Worm (Caenorhabditis elegans) whole organism, L1 larva: ENCODE measurements around the gene C07A4.2.
A peak's percentile ranks its signal among the peaks of the same experiment; 100 is the strongest.

ENCODE experiments used
- C04F5.9 ChIP-seq: sonication (generic microtip); optimal IDR thresholded peaks from 2 replicates; lab custom pipeline; 2016; ENCODE audit warnings: missing genetic modification characterization, missing compliant biosample characterization
- C16A3.4 ChIP-seq: fragments of 150-350 bp; optimal IDR thresholded peaks from 2 replicates; lab custom pipeline; 2014; ENCODE audit warnings: missing biosample characterization, missing genetic modification characterization
- F16B12.6 ChIP-seq: fragments of 150-350 bp; optimal IDR thresholded peaks from 2 replicates; lab custom pipeline; 2014; ENCODE audit warnings: missing biosample characterization, missing genetic modification characterization
- Y116A8C.19 ChIP-seq: sonication (generic microtip); optimal IDR thresholded peaks from 2 replicates; lab custom pipeline; 2016; ENCODE audit warnings: missing compliant biosample characterization, missing genetic modification characterization, borderline replicate concordance
- alr-1 ChIP-seq: fragments of 200-800 bp; sonication (Bioruptor generic); optimal IDR thresholded peaks from 2 replicates; lab custom pipeline; 2018; ENCODE audit warnings: borderline replicate concordance, mild to moderate bottlenecking, missing genetic modification characterization, missing compliant biosample characterization
- aly-2 ChIP-seq: fragments of 150-350 bp; optimal IDR thresholded peaks from 2 replicates; lab custom pipeline; 2014; ENCODE audit warnings: missing biosample characterization, missing genetic modification characterization
- ama-1 ChIP-seq: fragments of 150-350 bp; optimal IDR thresholded peaks from 2 replicates; lab custom pipeline; 2014
- blmp-1 ChIP-seq: fragments of 150-350 bp; optimal IDR thresholded peaks from 2 replicates; lab custom pipeline; 2014; ENCODE audit warnings: missing biosample characterization, missing genetic modification characterization
- ceh-63 ChIP-seq: fragments of 200-800 bp; sonication (Bioruptor generic); optimal IDR thresholded peaks from 2 replicates; lab custom pipeline; 2018; ENCODE audit warnings: mild to moderate bottlenecking, missing genetic modification characterization, missing compliant biosample characterization
- ceh-8 ChIP-seq: fragments of 200-800 bp; sonication (Bioruptor generic); optimal IDR thresholded peaks from 2 replicates; lab custom pipeline; 2018; ENCODE audit warnings: mild to moderate bottlenecking, missing genetic modification characterization, moderate library complexity, missing compliant biosample characterization
- ceh-82 ChIP-seq, 3 experiments: fragments of 150-350 bp in 1 of 3; sonication (generic microtip) in 2 of 3; optimal IDR thresholded peaks; 2 replicates each; lab custom pipeline; 2014 to 2017; ENCODE audit warnings: missing biosample characterization in 3 of 3, missing genetic modification characterization in 3 of 3
- dpl-1 ChIP-seq, 3 experiments: fragments of 150-350 bp in 2 of 3; sonication (generic microtip) in 1 of 3; optimal IDR thresholded peaks; 2 replicates each; lab custom pipeline; 2014 to 2017; ENCODE audit warnings: missing biosample characterization in 3 of 3, missing genetic modification characterization in 3 of 3, missing genetic modification reagents in 3 of 3
- dsc-1 ChIP-seq: sonication (generic microtip); optimal IDR thresholded peaks from 2 replicates; lab custom pipeline; 2016; ENCODE audit warnings: mild to moderate bottlenecking, missing genetic modification characterization, missing compliant biosample characterization
- efl-3 ChIP-seq: fragments of 200-800 bp; sonication (Bioruptor generic); optimal IDR thresholded peaks from 2 replicates; lab custom pipeline; 2018; ENCODE audit warnings: mild to moderate bottlenecking, missing genetic modification characterization, missing compliant biosample characterization
- egl-13 ChIP-seq: sonication (generic microtip); optimal IDR thresholded peaks from 2 replicates; lab custom pipeline; 2016; ENCODE audit warnings: missing genotype, missing genetic modification reagents, missing genetic modification characterization, missing compliant biosample characterization
- elt-2 ChIP-seq: sonication (generic microtip); optimal IDR thresholded peaks from 2 replicates; lab custom pipeline; 2016; ENCODE audit warnings: missing genetic modification characterization, mild to moderate bottlenecking, inconsistent platforms, missing compliant biosample characterization, missing genetic modification reagents
- elt-3 ChIP-seq, 6 experiments: fragments of 150-350 bp in 1 of 6; sonication (generic microtip); optimal IDR thresholded peaks; 2 replicates each; lab custom pipeline; 2017 to 2018; ENCODE audit warnings: missing biosample characterization in 6 of 6, missing genetic modification characterization in 6 of 6, inconsistent platforms in 1 of 6
- ets-5 ChIP-seq: fragments of 200-800 bp; sonication (Bioruptor generic); IDR thresholded peaks from 2 replicates; pipeline ENCODE4 v1.3.6; 2022; ENCODE audit warnings: missing genetic modification characterization, missing compliant biosample characterization
- fkh-10 ChIP-seq: sonication (generic microtip); optimal IDR thresholded peaks from 2 replicates; lab custom pipeline; 2017; ENCODE audit warnings: missing biosample characterization, missing genetic modification reagents, missing genetic modification characterization
- fkh-8 ChIP-seq: sonication (generic microtip); optimal IDR thresholded peaks from 2 replicates; lab custom pipeline; 2016; ENCODE audit warnings: mild to moderate bottlenecking, missing genetic modification characterization, missing compliant biosample characterization
- grh-1 ChIP-seq: fragments of 200-800 bp; sonication (Bioruptor generic); IDR thresholded peaks from 2 replicates; pipeline ENCODE4 v1.3.6; 2022; ENCODE audit warnings: missing genetic modification reagents, missing genetic modification characterization, missing compliant biosample characterization
- hlh-4 ChIP-seq: sonication (generic microtip); optimal IDR thresholded peaks from 2 replicates; lab custom pipeline; 2016; ENCODE audit warnings: mild to moderate bottlenecking, missing genetic modification characterization, missing compliant biosample characterization
- irx-1 ChIP-seq: sonication (generic microtip); optimal IDR thresholded peaks from 2 replicates; lab custom pipeline; 2016; ENCODE audit warnings: missing genetic modification characterization, missing compliant biosample characterization
- isw-1 ChIP-seq: fragments of 200-800 bp; sonication (Bioruptor generic); IDR thresholded peaks from 2 replicates; pipeline ENCODE4 v1.3.6; 2022; ENCODE audit warnings: missing genetic modification characterization, missing compliant biosample characterization
- lin-13 ChIP-seq: fragments of 150-350 bp; optimal IDR thresholded peaks from 2 replicates; lab custom pipeline; 2014; ENCODE audit warnings: missing biosample characterization, missing genetic modification reagents, missing genetic modification characterization
- lin-14 ChIP-seq: fragments of 200-800 bp; sonication (Bioruptor generic); optimal IDR thresholded peaks from 2 replicates; lab custom pipeline; 2018; ENCODE audit warnings: mild to moderate bottlenecking, missing genetic modification characterization, moderate library complexity, missing compliant biosample characterization
- lin-15B ChIP-seq: fragments of 150-350 bp; sonication (generic microtip); optimal IDR thresholded peaks from 3 replicates; lab custom pipeline; 2014; ENCODE audit warnings: missing biosample characterization, missing genetic modification characterization
- lin-35 ChIP-seq, 2 experiments: fragments of 150-350 bp; optimal IDR thresholded peaks; 2 replicates each; lab custom pipeline; 2014; ENCODE audit warnings: missing biosample characterization in 2 of 2, missing genetic modification characterization in 2 of 2, missing genetic modification reagents in 2 of 2
- lin-39 ChIP-seq: fragments of 150-350 bp; optimal IDR thresholded peaks from 2 replicates; lab custom pipeline; 2014; ENCODE audit warnings: missing biosample characterization, missing genetic modification reagents, missing genetic modification characterization
- lir-3 ChIP-seq: sonication (generic microtip); optimal IDR thresholded peaks from 2 replicates; lab custom pipeline; 2016; ENCODE audit warnings: mild to moderate bottlenecking, missing genetic modification characterization, moderate library complexity, missing compliant biosample characterization; ENCODE audit not compliant: poor library complexity
- mdl-1 ChIP-seq, 2 experiments: fragments of 150-350 bp; optimal IDR thresholded peaks; 2 replicates each; lab custom pipeline; 2014 to 2017; ENCODE audit warnings: missing biosample characterization in 2 of 2, missing genetic modification characterization in 2 of 2, inconsistent platforms in 1 of 2
- mef-2 ChIP-seq: fragments of 150-350 bp; optimal IDR thresholded peaks from 2 replicates; lab custom pipeline; 2014; ENCODE audit warnings: missing biosample characterization, missing genetic modification characterization
- nhr-11 ChIP-seq: fragments of 150-350 bp; optimal IDR thresholded peaks from 2 replicates; lab custom pipeline; 2014; ENCODE audit warnings: missing biosample characterization, missing genetic modification characterization
- nhr-12 ChIP-seq: sonication (generic microtip); optimal IDR thresholded peaks from 2 replicates; lab custom pipeline; 2017; ENCODE audit warnings: missing biosample characterization, missing genetic modification characterization
- nhr-20 ChIP-seq: sonication (generic microtip); optimal IDR thresholded peaks from 2 replicates; lab custom pipeline; 2016; ENCODE audit warnings: mild to moderate bottlenecking, missing genetic modification characterization, missing compliant biosample characterization
- nhr-76 ChIP-seq: sonication (generic microtip); optimal IDR thresholded peaks from 2 replicates; lab custom pipeline; 2017; ENCODE audit warnings: missing biosample characterization, missing genetic modification characterization
- nhr-77 ChIP-seq: fragments of 150-350 bp; optimal IDR thresholded peaks from 2 replicates; lab custom pipeline; 2014; ENCODE audit warnings: missing biosample characterization, missing genetic modification characterization
- nhr-84 ChIP-seq: sonication (generic microtip); optimal IDR thresholded peaks from 2 replicates; lab custom pipeline; 2017; ENCODE audit warnings: missing biosample characterization, missing genetic modification characterization
- nhr-85 ChIP-seq: sonication (generic microtip); peaks from one replicate; lab custom pipeline; 2016; ENCODE audit warnings: missing genetic modification characterization, inconsistent platforms, missing compliant biosample characterization
- nhr-90 ChIP-seq: sonication (generic microtip); optimal IDR thresholded peaks from 2 replicates; lab custom pipeline; 2016; ENCODE audit warnings: mild to moderate bottlenecking, missing genetic modification characterization, missing compliant biosample characterization; ENCODE audit not compliant: poor library complexity
- pqm-1 ChIP-seq: sonication (generic microtip); optimal IDR thresholded peaks from 3 replicates; lab custom pipeline; 2017; ENCODE audit warnings: missing biosample characterization, missing genetic modification characterization
- snpc-4 ChIP-seq: fragments of 150-350 bp; optimal IDR thresholded peaks from 2 replicates; lab custom pipeline; 2014; ENCODE audit warnings: missing biosample characterization, missing genetic modification characterization
- snu-23 ChIP-seq: sonication (generic microtip); optimal IDR thresholded peaks from 2 replicates; lab custom pipeline; 2016; ENCODE audit warnings: missing genetic modification characterization, missing compliant biosample characterization
- sptf-1 ChIP-seq: fragments of 150-350 bp; optimal IDR thresholded peaks from 2 replicates; lab custom pipeline; 2014; ENCODE audit warnings: missing biosample characterization, missing genetic modification characterization
- sup-37 ChIP-seq: fragments of 200-800 bp; sonication (Bioruptor generic); optimal IDR thresholded peaks from 2 replicates; lab custom pipeline; 2018; ENCODE audit warnings: mild to moderate bottlenecking, missing genetic modification characterization, missing compliant biosample characterization
- swsn-7 ChIP-seq: sonication (generic microtip); optimal IDR thresholded peaks from 2 replicates; lab custom pipeline; 2016; ENCODE audit warnings: missing genetic modification characterization, missing compliant biosample characterization
- tbx-2 ChIP-seq: sonication (generic microtip); optimal IDR thresholded peaks from 2 replicates; lab custom pipeline; 2016; ENCODE audit warnings: missing genetic modification characterization, missing compliant biosample characterization
- unc-62 ChIP-seq: fragments of 150-350 bp; optimal IDR thresholded peaks from 2 replicates; lab custom pipeline; 2014; ENCODE audit warnings: missing biosample characterization, missing genetic modification reagents, missing genetic modification characterization
- unc-86 ChIP-seq: sonication (generic microtip); optimal IDR thresholded peaks from 2 replicates; lab custom pipeline; 2016; ENCODE audit warnings: missing genetic modification characterization, missing compliant biosample characterization
- unc-98 ChIP-seq: fragments of 200-800 bp; sonication (Bioruptor generic); IDR thresholded peaks from 2 replicates; pipeline ENCODE4 v1.3.6; 2022; ENCODE audit warnings: missing genetic modification characterization, missing compliant biosample characterization
- xbp-1 ChIP-seq: sonication (generic microtip); optimal IDR thresholded peaks from 2 replicates; lab custom pipeline; 2016; ENCODE audit warnings: missing genetic modification characterization, missing compliant biosample characterization
- zag-1 ChIP-seq: fragments of 150-350 bp; optimal IDR thresholded peaks from 2 replicates; lab custom pipeline; 2014; ENCODE audit warnings: missing biosample characterization, missing genetic modification characterization
- ztf-11 ChIP-seq, 2 experiments: sonication (generic microtip); optimal IDR thresholded peaks; 2 replicates each; lab custom pipeline; 2016 to 2017; ENCODE audit warnings: missing genetic modification characterization in 2 of 2, missing biosample characterization in 1 of 2, missing compliant biosample characterization in 1 of 2

Gene C07A4.2

ce11 chrX:10188493-10188895 is 16.5 kb downstream of the C07A4.2 start (continued):
- TF ChIP-seq nhr-77 (tag; lab: Kevin White, UChicago), result peak; percentile 54
- no peak for TF ChIP-seq unc-62
- peak; percentile 28 for TF ChIP-seq snpc-4 (tag; lab: Kevin White, UChicago)
- TF ChIP-seq zag-1 (tag; lab: Kevin White, UChicago), result no peak
- TF ChIP-seq ama-1 (lab: Kevin White, UChicago), result no peak
- peak; percentile 76 for TF ChIP-seq fkh-10 (GFP tag; lab: Kevin White, UChicago)
- no peak for TF ChIP-seq lin-15B (tag; lab: Kevin White, UChicago)
- no peak for TF ChIP-seq nhr-85
- TF ChIP-seq ztf-11 (tag; optimal IDR thresholded peaks at IDR 0.05; lab: Kevin White, UChicago), result peak in 1 of 2 experiments; percentile 66
- TF ChIP-seq lin-35 (GFP tag; optimal IDR thresholded peaks at IDR 0.05; lab: Kevin White, UChicago), result peak; percentile 53 to 58
- TF ChIP-seq sptf-1 (tag; lab: Kevin White, UChicago), result no peak
- TF ChIP-seq Y116A8C.19, result no peak
- TF ChIP-seq aly-2, result no peak
- TF ChIP-seq unc-86 (tag; lab: Kevin White, UChicago), result peak; percentile 68
- TF ChIP-seq nhr-90 (tag; lab: Kevin White, UChicago), result peak; percentile 54
- TF ChIP-seq blmp-1, result peak; percentile 40
- TF ChIP-seq elt-3 (tag; optimal IDR thresholded peaks at IDR 0.05; lab: Kevin White, UChicago), result peak in 1 of 6 experiments; percentile 7
- peak; percentile 31 to 72 for TF ChIP-seq mdl-1 (tag; optimal IDR thresholded peaks at IDR 0.05; lab: Kevin White, UChicago)
- TF ChIP-seq unc-98 (GFP tag; lab: Robert Waterston, UW), result no peak
- TF ChIP-seq fkh-8, result peak; percentile 81
- peak; percentile 78 for TF ChIP-seq swsn-7 (tag; lab: Kevin White, UChicago)
- no peak for TF ChIP-seq pqm-1 (tag; lab: Kevin White, UChicago)
- TF ChIP-seq tbx-2 (tag; lab: Kevin White, UChicago), result peak; percentile 69
- no peak for TF ChIP-seq lin-39 (tag; lab: Kevin White, UChicago)
- peak; percentile 67 for TF ChIP-seq xbp-1
- TF ChIP-seq ceh-8 (GFP tag; lab: Kevin White, UChicago), result peak; percentile 74
- no peak for TF ChIP-seq nhr-84 (tag; lab: Kevin White, UChicago)
- TF ChIP-seq ceh-82 (tag; optimal IDR thresholded peaks at IDR 0.05; lab: Kevin White, UChicago), result peak; percentile 36 to 84 (median 39)
- no peak for TF ChIP-seq ceh-63 (GFP tag; lab: Kevin White, UChicago)
- no peak for TF ChIP-seq hlh-4 (tag; lab: Kevin White, UChicago)
- TF ChIP-seq dsc-1, result peak; percentile 75
- peak; percentile 26 for TF ChIP-seq mef-2 (tag; lab: Kevin White, UChicago)
- peak; percentile 5 for TF ChIP-seq lir-3
- no peak for TF ChIP-seq elt-2
- no peak for TF ChIP-seq alr-1
- TF ChIP-seq irx-1, result peak; percentile 74
- TF ChIP-seq nhr-76 (tag; lab: Kevin White, UChicago), result no peak
- peak; percentile 40; the same call in 1 of the 2 replicates for TF ChIP-seq isw-1
- peak; percentile 99 for TF ChIP-seq lin-14
- peak in 1 of 3 experiments; percentile 28 for TF ChIP-seq dpl-1 (GFP tag; optimal IDR thresholded peaks at IDR 0.05; lab: Kevin White, UChicago)
- peak; percentile 72 for TF ChIP-seq nhr-20 (tag; lab: Kevin White, UChicago)
- no peak for TF ChIP-seq ets-5 (GFP tag; lab: Robert Waterston, UW)
- no peak for TF ChIP-seq efl-3 (GFP tag; lab: Kevin White, UChicago)
- no peak for TF ChIP-seq F16B12.6 (tag; lab: Kevin White, UChicago)
- no peak for TF ChIP-seq grh-1
- TF ChIP-seq sup-37 (GFP tag; lab: Kevin White, UChicago), result peak; percentile 53
- TF ChIP-seq snu-23, result peak; percentile 82
- no peak for TF ChIP-seq nhr-12 (tag; lab: Kevin White, UChicago)
- TF ChIP-seq egl-13 (tag; lab: Kevin White, UChicago), result peak; percentile 77
- peak; percentile 13 for TF ChIP-seq nhr-11 (tag; lab: Kevin White, UChicago)
- peak; percentile 70 for TF ChIP-seq C16A3.4 (tag; lab: Kevin White, UChicago)
- no peak for TF ChIP-seq C04F5.9 (tag; lab: Kevin White, UChicago)
- peak; percentile 42 for TF ChIP-seq lin-13
